Fruit fly (Drosophila melanogaster): ENCODE measurements around the gene qua.
A peak's percentile ranks its signal among the peaks of the same experiment; 100 is the strongest.

Gene qua

dm6 chr2L:17514090-17514715 is 17.2 kb upstream of the qua start (continued):
- no peak for TF ChIP-seq Ets96B (tag; optimal IDR thresholded peaks at IDR 0.05)
- peak; percentile 38 for TF ChIP-seq CG34406 (GFP tag; optimal IDR thresholded peaks at IDR 0.05)
- TF ChIP-seq acj6 (GFP tag; optimal IDR thresholded peaks at IDR 0.05): peak; percentile 46
- no peak for TF ChIP-seq Hr4 (GFP tag; optimal IDR thresholded peaks at IDR 0.05)
- TF ChIP-seq spab (GFP tag; optimal IDR thresholded peaks at IDR 0.05): peak; percentile 22
- TF ChIP-seq dsx (GFP tag; optimal IDR thresholded peaks at IDR 0.05; ENCODE audit: poor library complexity, severe bottlenecking): no peak
- no peak for TF ChIP-seq Eip93F (GFP tag; optimal IDR thresholded peaks at IDR 0.05)
- TF ChIP-seq fd59A (GFP tag; optimal IDR thresholded peaks at IDR 0.05): peak; percentile 22
- no peak for TF ChIP-seq CG16779 (tag; optimal IDR thresholded peaks at IDR 0.05)
- TF ChIP-seq ss (GFP tag; optimal IDR thresholded peaks at IDR 0.05): peak in 1 of 2 experiments; percentile 55
- TF ChIP-seq CG9139 (GFP tag; optimal IDR thresholded peaks at IDR 0.05): peak; percentile 7
- TF ChIP-seq Ets21C (GFP tag; optimal IDR thresholded peaks at IDR 0.05): peak; percentile 38
- TF ChIP-seq CG6163 (GFP tag; IDR thresholded peaks at IDR 0.05): 0 out of 3 replicates have a peak, but pooled peaks have one; percentile 26
- no peak for TF ChIP-seq CG8119 (GFP tag; IDR thresholded peaks at IDR 0.05)
- TF ChIP-seq Sox102F (GFP tag; optimal IDR thresholded peaks at IDR 0.05): peak; percentile 43
- no peak for TF ChIP-seq Gug (GFP tag; IDR thresholded peaks at IDR 0.05)
- TF ChIP-seq CG31627 (GFP tag; optimal IDR thresholded peaks at IDR 0.05): peak; percentile 60
- TF ChIP-seq pdm3 (GFP tag; optimal IDR thresholded peaks at IDR 0.05): peak; percentile 33
- TF ChIP-seq CG11902 (GFP tag; optimal IDR thresholded peaks at IDR 0.05): peak; percentile 1
- TF ChIP-seq CG15336 (GFP tag; IDR thresholded peaks at IDR 0.05): no peak
- TF ChIP-seq Sox14 (GFP tag; optimal IDR thresholded peaks at IDR 0.05): no peak
- TF ChIP-seq Blimp-1 (GFP tag; optimal IDR thresholded peaks at IDR 0.05): peak; percentile 14
- peak; percentile 19 for TF ChIP-seq CG8319 (GFP tag; optimal IDR thresholded peaks at IDR 0.05)
- peak; percentile 57 for TF ChIP-seq Hr39 (GFP tag; optimal IDR thresholded peaks at IDR 0.05)
- no peak for TF ChIP-seq CG7368 (GFP tag; optimal IDR thresholded peaks at IDR 0.05)
- peak; percentile 58 for TF ChIP-seq lz (GFP tag; optimal IDR thresholded peaks at IDR 0.05)
- TF ChIP-seq Sox15 (GFP tag; optimal IDR thresholded peaks at IDR 0.05): peak; percentile 3
- peak; percentile 56 for TF ChIP-seq CG6792 (GFP tag; optimal IDR thresholded peaks at IDR 0.05)
- no peak for TF ChIP-seq esn (GFP tag; optimal IDR thresholded peaks at IDR 0.05)
- peak; percentile 52 for TF ChIP-seq OdsH (GFP tag; optimal IDR thresholded peaks at IDR 0.05)
- TF ChIP-seq CG1621 (tag; optimal IDR thresholded peaks at IDR 0.05): no peak

DNA sequence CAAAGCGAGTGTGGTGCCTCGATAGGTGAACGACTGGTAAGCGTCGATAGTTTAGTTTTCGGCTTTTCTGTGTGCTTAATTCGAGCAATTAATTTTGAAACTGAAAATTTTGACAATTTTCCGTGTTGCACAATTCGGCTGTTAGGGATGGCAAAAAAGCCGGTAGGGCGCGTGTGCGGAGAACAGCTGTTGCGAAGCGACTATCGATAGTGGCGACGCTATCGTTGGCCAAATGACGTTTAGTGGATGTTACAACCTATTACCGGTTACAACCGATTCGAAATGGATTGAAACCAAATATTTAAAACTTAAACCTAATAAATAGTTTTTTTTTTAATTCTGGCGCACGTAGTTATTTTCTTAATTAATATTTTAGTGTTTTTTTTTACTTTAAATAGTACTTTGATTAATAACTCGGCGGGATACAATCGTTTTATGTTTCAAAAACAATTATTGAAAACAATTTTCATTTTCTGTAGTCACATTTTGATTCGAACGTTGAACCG is 4.0 kb upstream of the qua start, which contains the start of the genes mEFTs and Dhc36C:
mEFTs (minus strand) TSS at position 161 of the 506 bp plus-strand sequence.
Dhc36C (plus strand) TSS at position 456 of the 506 bp plus-strand sequence.
- TF ChIP-seq acj6 (GFP tag; optimal IDR thresholded peaks at IDR 0.05): no peak
- no peak for TF ChIP-seq CG11902 (GFP tag; optimal IDR thresholded peaks at IDR 0.05)
- no peak for TF ChIP-seq CG6276 (GFP tag; optimal IDR thresholded peaks at IDR 0.05)
- TF ChIP-seq achi (GFP tag; optimal IDR thresholded peaks at IDR 0.05): peak; percentile 96
- TF ChIP-seq CG9139 (GFP tag; optimal IDR thresholded peaks at IDR 0.05): no peak

dm6 chr2L:17498721-17499120 is 1.7 kb upstream of the qua start, which contains the start of gene CG15142:
TSS of gene CG15142 (minus strand) at chr2L:17498821.
- no peak for TF ChIP-seq CG31627 (GFP tag; optimal IDR thresholded peaks at IDR 0.05)
- TF ChIP-seq Ets21C (GFP tag; optimal IDR thresholded peaks at IDR 0.05): no peak
- TF ChIP-seq fd59A (GFP tag; optimal IDR thresholded peaks at IDR 0.05): no peak
- TF ChIP-seq Sox14 (GFP tag; optimal IDR thresholded peaks at IDR 0.05): no peak
- no peak for TF ChIP-seq CG10669 (GFP tag; optimal IDR thresholded peaks at IDR 0.05)
- TF ChIP-seq Smox (GFP tag; optimal IDR thresholded peaks at IDR 0.05): no peak
- TF ChIP-seq CG6276 (GFP tag; optimal IDR thresholded peaks at IDR 0.05): no peak
- TF ChIP-seq ss (GFP tag; optimal IDR thresholded peaks at IDR 0.05): no peak
- no peak for TF ChIP-seq Sox102F (GFP tag; optimal IDR thresholded peaks at IDR 0.05)
- no peak for TF ChIP-seq Eip75B (GFP tag; optimal IDR thresholded peaks at IDR 0.05)
- TF ChIP-seq eg (GFP tag; IDR thresholded peaks at IDR 0.05): no peak
- TF ChIP-seq OdsH (GFP tag; optimal IDR thresholded peaks at IDR 0.05): no peak
- TF ChIP-seq CG11294 (GFP tag; IDR thresholded peaks at IDR 0.05): no peak

All from whole organism, prepupa.